Worm (Caenorhabditis elegans) whole organism, L3 larva: ENCODE measurements around the gene phf-34.

ENCODE experiments used
- R02D3.7 ChIP-seq: fragments of 150-350 bp; optimal IDR thresholded peaks from 2 replicates; lab custom pipeline; 2014; ENCODE audit warnings: missing biosample characterization, missing genetic modification characterization
- ZK546.5 ChIP-seq: sonication (generic microtip); optimal IDR thresholded peaks from 2 replicates; lab custom pipeline; 2017; ENCODE audit warnings: missing biosample characterization, missing genetic modification characterization
- aly-2 ChIP-seq: fragments of 150-350 bp; optimal IDR thresholded peaks from 2 replicates; lab custom pipeline; 2014; ENCODE audit warnings: missing biosample characterization, missing genetic modification characterization
- ama-1 ChIP-seq: fragments of 150-350 bp; optimal IDR thresholded peaks from 2 replicates; lab custom pipeline; 2018
- ceh-28 ChIP-seq: fragments of 150-350 bp; optimal IDR thresholded peaks from 2 replicates; lab custom pipeline; 2014; ENCODE audit warnings: missing biosample characterization, missing genetic modification reagents, missing genetic modification characterization
- egl-27 ChIP-seq: sonication (generic microtip); optimal IDR thresholded peaks from 4 replicates; lab custom pipeline; 2017; ENCODE audit warnings: missing biosample characterization, missing genetic modification reagents, missing genetic modification characterization
- egl-5 ChIP-seq: fragments of 150-350 bp; optimal IDR thresholded peaks from 2 replicates; lab custom pipeline; 2017; ENCODE audit warnings: missing biosample characterization, missing genetic modification reagents, missing genetic modification characterization, inconsistent platforms
- elt-1 ChIP-seq: fragments of 150-350 bp; optimal IDR thresholded peaks from 2 replicates; lab custom pipeline; 2014; ENCODE audit warnings: missing biosample characterization, missing genetic modification characterization
- elt-2 ChIP-seq: sonication (generic microtip); optimal IDR thresholded peaks from 2 replicates; lab custom pipeline; 2016; ENCODE audit warnings: missing genetic modification reagents, mild to moderate bottlenecking, missing genetic modification characterization, missing compliant biosample characterization
- elt-3 ChIP-seq, 3 experiments: fragments of 150-350 bp in 1 of 3; sonication (generic microtip) in 2 of 3; optimal IDR thresholded peaks; 2 replicates in 2 of 3; 4 replicates in 1 of 3; lab custom pipeline; 2014 to 2017; ENCODE audit warnings: missing biosample characterization in 3 of 3, missing genetic modification characterization in 3 of 3
- eor-1 ChIP-seq, 2 experiments: fragments of 150-350 bp; optimal IDR thresholded peaks; 2 replicates each; lab custom pipeline; 2014 to 2018; ENCODE audit warnings: missing biosample characterization in 2 of 2, missing genetic modification characterization in 2 of 2
- fkh-10 ChIP-seq: sonication (generic microtip); optimal IDR thresholded peaks from 2 replicates; lab custom pipeline; 2017; ENCODE audit warnings: missing biosample characterization, missing genetic modification reagents, missing genetic modification characterization
- fkh-2 ChIP-seq: fragments of 150-350 bp; optimal IDR thresholded peaks from 2 replicates; lab custom pipeline; 2014; ENCODE audit warnings: missing biosample characterization, missing genetic modification reagents, missing genetic modification characterization
- fos-1 ChIP-seq: fragments of 150-350 bp; optimal IDR thresholded peaks from 2 replicates; lab custom pipeline; 2014; ENCODE audit warnings: missing biosample characterization, missing genetic modification characterization
- hmg-11 ChIP-seq: sonication (generic microtip); optimal IDR thresholded peaks from 2 replicates; lab custom pipeline; 2016; ENCODE audit warnings: missing genetic modification characterization, missing compliant biosample characterization
- jun-1 ChIP-seq: fragments of 150-350 bp; optimal IDR thresholded peaks from 2 replicates; lab custom pipeline; 2014; ENCODE audit warnings: missing biosample characterization, missing genetic modification reagents, missing genetic modification characterization
- lin-15B ChIP-seq: fragments of 150-350 bp; optimal IDR thresholded peaks from 2 replicates; lab custom pipeline; 2014; ENCODE audit warnings: missing biosample characterization, missing genetic modification characterization
- lsy-12 ChIP-seq: sonication (generic microtip); optimal IDR thresholded peaks from 2 replicates; lab custom pipeline; 2016; ENCODE audit warnings: mild to moderate bottlenecking, missing genetic modification characterization, missing compliant biosample characterization
- mdl-1 ChIP-seq: fragments of 150-350 bp; optimal IDR thresholded peaks from 2 replicates; lab custom pipeline; 2014; ENCODE audit warnings: missing biosample characterization, missing genetic modification characterization
- mml-1 ChIP-seq: fragments of 150-350 bp; sonication (generic microtip); optimal IDR thresholded peaks from 3 replicates; lab custom pipeline; 2014; ENCODE audit warnings: missing biosample characterization, missing genetic modification characterization
- nhr-12 ChIP-seq: fragments of 150-350 bp; optimal IDR thresholded peaks from 2 replicates; lab custom pipeline; 2014; ENCODE audit warnings: missing biosample characterization, missing genetic modification characterization
- nhr-23 ChIP-seq: fragments of 150-350 bp; optimal IDR thresholded peaks from 2 replicates; lab custom pipeline; 2014; ENCODE audit warnings: missing biosample characterization, missing genetic modification reagents, missing genetic modification characterization
- nhr-237 ChIP-seq: fragments of 150-350 bp; optimal IDR thresholded peaks from 2 replicates; lab custom pipeline; 2014; ENCODE audit warnings: missing biosample characterization, missing genetic modification characterization
- nhr-25 ChIP-seq: sonication (generic microtip); optimal IDR thresholded peaks from 2 replicates; lab custom pipeline; 2017; ENCODE audit warnings: missing biosample characterization, missing genetic modification characterization
- nhr-28 ChIP-seq: fragments of 150-350 bp; optimal IDR thresholded peaks from 2 replicates; lab custom pipeline; 2014; ENCODE audit warnings: missing biosample characterization, missing genetic modification characterization
- nhr-43 ChIP-seq: sonication (generic microtip); optimal IDR thresholded peaks from 2 replicates; lab custom pipeline; 2016; ENCODE audit warnings: mild to moderate bottlenecking, missing genetic modification characterization, missing compliant biosample characterization; ENCODE audit not compliant: poor library complexity, severe bottlenecking
- nhr-67 ChIP-seq: fragments of 150-350 bp; optimal IDR thresholded peaks from 2 replicates; lab custom pipeline; 2014; ENCODE audit warnings: missing biosample characterization, missing genetic modification characterization
- nhr-76 ChIP-seq: fragments of 150-350 bp; sonication (generic microtip); optimal IDR thresholded peaks from 5 replicates; lab custom pipeline; 2014; ENCODE audit warnings: missing biosample characterization, missing genetic modification characterization
- pha-4 ChIP-seq: fragments of 150-350 bp; optimal IDR thresholded peaks from 2 replicates; lab custom pipeline; 2014; ENCODE audit warnings: missing biosample characterization, missing genetic modification reagents, missing genetic modification characterization
- sea-2 ChIP-seq: fragments of 150-350 bp; sonication (generic microtip); optimal IDR thresholded peaks from 4 replicates; lab custom pipeline; 2014; ENCODE audit warnings: missing biosample characterization, missing genetic modification reagents, missing genetic modification characterization
- skn-1 ChIP-seq: fragments of 150-350 bp; optimal IDR thresholded peaks from 2 replicates; lab custom pipeline; 2014; ENCODE audit warnings: missing biosample characterization, missing genetic modification characterization
- tbx-2 ChIP-seq: sonication (generic microtip); optimal IDR thresholded peaks from 2 replicates; lab custom pipeline; 2016; ENCODE audit warnings: mild to moderate bottlenecking, missing genetic modification characterization, missing compliant biosample characterization
- unc-39 ChIP-seq: sonication (generic microtip); optimal IDR thresholded peaks from 4 replicates; lab custom pipeline; 2017; ENCODE audit warnings: missing biosample characterization, missing genetic modification characterization
- unc-62 ChIP-seq: fragments of 150-350 bp; sonication (generic microtip); optimal IDR thresholded peaks from 4 replicates; lab custom pipeline; 2014; ENCODE audit warnings: missing biosample characterization, missing genetic modification reagents, missing genetic modification characterization
- ztf-11 ChIP-seq: fragments of 150-350 bp; optimal IDR thresholded peaks from 2 replicates; lab custom pipeline; 2014; ENCODE audit warnings: missing biosample characterization, missing genetic modification characterization

phf-34 gene

ce11 chrX:9883837-9884324 lies 15.4 kb downstream of the phf-34 start, which contains the start of gene mrp-4:
Gene mrp-4 (plus strand): TSS chrX:9884274.
- TF ChIP-seq fos-1: no peak
- no peak for TF ChIP-seq lin-15B (tag; lab: Kevin White, UChicago)

ce11 chrX:9882572-9882971 lies 16.7 kb downstream of the phf-34 start:
- TF ChIP-seq sea-2 (GFP tag; lab: Kevin White, UChicago) (no peak), mdl-1 (tag; lab: Kevin White, UChicago) (no peak), elt-2 (peak; percentile 83), nhr-28 (no peak), egl-5 (tag; lab: Kevin White, UChicago) (no peak), hmg-11 (tag; lab: Kevin White, UChicago) (no peak), elt-3 (tag; optimal IDR thresholded peaks at IDR 0.05; lab: Kevin White, UChicago) (no peak), skn-1 (tag; lab: Kevin White, UChicago) (no peak)

- TF ChIP-seq hmg-11 (tag; lab: Kevin White, UChicago) (no peak), tbx-2 (no peak), nhr-28 (no peak), unc-62 (GFP tag; lab: Kevin White, UChicago) (no peak), eor-1 (tag; optimal IDR thresholded peaks at IDR 0.05; lab: Kevin White, UChicago) (no peak), jun-1 (tag; lab: Kevin White, UChicago) (no peak), nhr-76 (no peak), elt-3 (tag; optimal IDR thresholded peaks at IDR 0.05; lab: Kevin White, UChicago) (no peak), nhr-12 (tag; lab: Kevin White, UChicago) (no peak), R02D3.7 (tag; lab: Kevin White, UChicago) (no peak), fkh-2 (tag; lab: Kevin White, UChicago) (no peak), aly-2 (no peak), nhr-237 (no peak), ceh-28 (no peak), nhr-25 (tag; lab: Kevin White, UChicago) (no peak), nhr-43 (tag; lab: Kevin White, UChicago) (no peak), pha-4 (no peak), elt-1 (tag; lab: Kevin White, UChicago) (no peak)
Measured at ce11 chrX:9882112-9882511, 17.2 kb downstream of the phf-34 start, which contains the start of gene glo-1. Gene glo-1 (minus strand): TSS chrX:9882212.

DNA sequence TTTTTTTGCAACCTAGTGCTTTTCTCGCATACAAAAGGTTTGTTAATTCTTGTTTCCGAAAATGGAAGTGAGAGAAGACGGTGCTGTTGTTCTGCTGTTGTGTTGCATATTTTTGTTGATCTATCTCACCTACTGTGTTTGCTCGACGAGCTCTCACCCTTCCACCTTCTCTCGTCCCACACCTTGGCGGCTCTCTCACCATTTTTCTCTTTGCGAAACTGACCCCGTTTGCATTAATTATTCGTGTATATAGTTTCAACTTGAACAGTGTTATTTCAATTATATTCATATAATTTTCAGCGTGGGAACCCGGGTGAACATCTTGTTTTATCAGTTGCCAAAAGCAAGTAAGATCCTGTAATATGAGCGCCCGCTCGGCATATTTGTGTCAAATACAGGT lies 22.2 kb downstream of the phf-34 start, which contains the start of gene R07B1.9:
TSS of gene R07B1.9 (plus strand) at position 301 of the 400 bp plus-strand sequence.
- TF ChIP-seq hmg-11 (tag; lab: Kevin White, UChicago): no peak
- TF ChIP-seq elt-2: no peak
- TF ChIP-seq egl-27 (tag; lab: Kevin White, UChicago): no peak

ce11 chrX:9872554-9872953 lies 26.7 kb downstream of the phf-34 start, which contains the start of gene R07B1.8:
Gene R07B1.8 (minus strand): TSS chrX:9872654.
- no peak for TF ChIP-seq fkh-10 (GFP tag; lab: Kevin White, UChicago)
- no peak for TF ChIP-seq mdl-1 (tag; lab: Kevin White, UChicago)
- TF ChIP-seq ztf-11 (tag; lab: Kevin White, UChicago): no peak
- TF ChIP-seq fkh-2 (tag; lab: Kevin White, UChicago): no peak
- TF ChIP-seq fos-1: no peak
- no peak for TF ChIP-seq nhr-23
- no peak for TF ChIP-seq ZK546.5 (tag; lab: Kevin White, UChicago)
- no peak for TF ChIP-seq jun-1 (tag; lab: Kevin White, UChicago)
- no peak for TF ChIP-seq lsy-12 (tag; lab: Kevin White, UChicago)
- no peak for TF ChIP-seq skn-1 (tag; lab: Kevin White, UChicago)
- no peak for TF ChIP-seq unc-39
- TF ChIP-seq mml-1 (tag; lab: Kevin White, UChicago): no peak
- no peak for TF ChIP-seq nhr-67 (tag; lab: Kevin White, UChicago)
- TF ChIP-seq ama-1 (lab: Kevin White, UChicago): no peak
- TF ChIP-seq unc-62 (GFP tag; lab: Kevin White, UChicago): no peak
- no peak for TF ChIP-seq nhr-43 (tag; lab: Kevin White, UChicago)
